Worm (Caenorhabditis elegans): Measurements from ENCODE around the gene H03G16.1.
A peak's percentile ranks its signal among the peaks of the same experiment; 100 is the strongest.

- no peak for TF ChIP-seq zag-1 (tag; optimal IDR thresholded peaks at IDR 0.05)
- no peak for TF ChIP-seq daf-12 (tag; optimal IDR thresholded peaks at IDR 0.05)
- peak; percentile 47 for TF ChIP-seq snpc-4 (tag; optimal IDR thresholded peaks at IDR 0.05)
- TF ChIP-seq ces-1 (GFP tag; optimal IDR thresholded peaks at IDR 0.05): no peak
These were observed 19.8 kb downstream of the H03G16.1 start for ce11 chrX:15073479-15073878.

Data from whole organism, L4 larva.